Fruit fly (Drosophila melanogaster): ENCODE results near the gene Atg4a.
A peak's percentile ranks its signal among the peaks of the same experiment; 100 is the strongest.

Gene Atg4a

DNA sequence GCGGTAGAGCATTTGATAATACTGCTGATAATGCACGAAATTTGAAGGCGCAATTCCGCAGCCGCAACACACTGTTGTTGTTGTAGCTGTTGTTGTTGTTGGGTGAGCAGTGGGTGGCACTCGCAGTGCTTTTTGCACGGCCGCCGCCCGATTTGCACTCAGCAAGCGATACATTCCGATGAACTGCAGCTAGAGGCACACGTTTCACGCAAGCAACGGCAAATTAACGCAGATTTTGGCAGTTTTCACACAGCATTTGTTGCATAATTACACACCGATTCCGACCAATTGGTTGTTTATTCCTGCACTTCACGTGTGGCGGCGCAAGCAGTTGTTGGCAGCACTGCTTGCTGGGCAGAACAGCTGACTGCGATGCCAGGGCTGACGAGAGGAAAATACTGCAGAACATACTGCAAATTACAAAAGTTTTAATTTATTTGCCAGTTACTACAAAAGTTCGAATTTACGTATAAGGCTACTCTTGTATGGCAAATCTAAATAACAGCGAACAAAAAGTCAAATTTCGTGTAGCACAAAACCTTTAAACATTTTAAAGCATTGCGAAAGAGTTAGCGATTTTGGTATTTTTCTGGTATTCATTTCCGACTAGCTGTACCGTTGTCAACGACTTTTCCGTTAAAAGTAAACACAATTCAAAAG lies 27.4 kb downstream of the Atg4a start, which contains the start of the genes PolrMT and CG14339 (continued):
- TF ChIP-seq CG16815 (GFP tag; optimal IDR thresholded peaks at IDR 0.05), result no peak
- TF ChIP-seq CG6791 (GFP tag; IDR thresholded peaks at IDR 0.05; ENCODE audit: partially characterized antibody), result no peak
- no peak for TF ChIP-seq CG17568 (GFP tag; optimal IDR thresholded peaks at IDR 0.05)
- peak; percentile 82 for TF ChIP-seq CHES-1-like (GFP tag; optimal IDR thresholded peaks at IDR 0.05)
- no peak for TF ChIP-seq Deaf1 (tag; optimal IDR thresholded peaks at IDR 0.05)
- no peak for TF ChIP-seq CG10209 (GFP tag; optimal IDR thresholded peaks at IDR 0.05)
- peak; percentile 25 for TF ChIP-seq CG9817 (tag; optimal IDR thresholded peaks at IDR 0.05)
- TF ChIP-seq CG3065 (GFP tag; optimal IDR thresholded peaks at IDR 0.05), result no peak
- no peak for TF ChIP-seq cg (GFP tag; optimal IDR thresholded peaks at IDR 0.05)
- peak; percentile 69 for TF ChIP-seq Ets97D (GFP tag; optimal IDR thresholded peaks at IDR 0.05)
- TF ChIP-seq Myb (GFP tag; optimal IDR thresholded peaks at IDR 0.05), result peak; percentile 98
- no peak for TF ChIP-seq Taf1 (GFP tag; IDR thresholded peaks at IDR 0.05)
- peak; percentile 73 for TF ChIP-seq HmgD (GFP tag; optimal IDR thresholded peaks at IDR 0.05)
- no peak for TF ChIP-seq al (GFP tag; IDR thresholded peaks at IDR 0.05)
- TF ChIP-seq fru (optimal IDR thresholded peaks at IDR 0.05), result no peak
- TF ChIP-seq amos (GFP tag; IDR thresholded peaks at IDR 0.05; ENCODE audit: partially characterized antibody), result peak; percentile 35; the same call in 1 of the 2 replicates
- TF ChIP-seq CG6683 (GFP tag; optimal IDR thresholded peaks at IDR 0.05), result no peak
- TF ChIP-seq CG13775 (GFP tag; optimal IDR thresholded peaks at IDR 0.05), result peak; percentile 34
- peak; percentile 78 for TF ChIP-seq HmgZ (tag; optimal IDR thresholded peaks at IDR 0.05)
- peak; percentile 87 for TF ChIP-seq CG10462 (GFP tag; optimal IDR thresholded peaks at IDR 0.05)
- no peak for TF ChIP-seq CG12744 (GFP tag; optimal IDR thresholded peaks at IDR 0.05)
- TF ChIP-seq shn (GFP tag; optimal IDR thresholded peaks at IDR 0.05), result peak; percentile 25
- TF ChIP-seq Optix (GFP tag; IDR thresholded peaks at IDR 0.05), result 0 out of 3 replicates have a peak, but pooled peaks have one; percentile 41
- 0 out of 2 replicates have a peak, but pooled peaks have one; percentile 23 for TF ChIP-seq Drgx (GFP tag; IDR thresholded peaks at IDR 0.05)

DNA sequence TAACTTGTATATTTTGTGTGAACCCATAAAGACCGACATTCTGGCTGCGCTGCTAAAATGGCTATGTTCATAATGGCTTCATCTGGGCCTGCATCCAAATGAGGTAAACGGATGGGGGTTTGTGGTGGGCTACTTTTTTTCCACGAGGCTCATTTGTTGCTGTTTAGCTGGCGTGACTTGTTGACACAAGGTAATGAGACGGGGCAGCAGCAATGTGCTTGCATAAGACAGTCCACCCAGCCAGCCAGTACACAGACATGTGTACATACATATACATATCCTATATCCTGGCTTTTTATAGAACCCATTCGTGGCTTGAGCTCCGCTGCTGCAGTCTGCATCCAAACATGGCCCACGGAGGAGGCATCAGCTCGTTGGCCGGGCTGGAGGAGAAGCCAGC lies 31.9 kb downstream of the Atg4a start, which contains the start of gene CG14340:
CG14340 (plus strand) TSS at position 301 of the 400 bp plus-strand sequence.
- TF ChIP-seq ftz-f1 (GFP tag; optimal IDR thresholded peaks at IDR 0.05), result no peak
- no peak for TF ChIP-seq ham (GFP tag; IDR thresholded peaks at IDR 0.05)
- TF ChIP-seq jing (GFP tag; optimal IDR thresholded peaks at IDR 0.05), result no peak
- TF ChIP-seq Fer3 (tag; optimal IDR thresholded peaks at IDR 0.05), result no peak
- no peak for TF ChIP-seq CG10543 (GFP tag; optimal IDR thresholded peaks at IDR 0.05)
- no peak for TF ChIP-seq dmrt99B (tag; optimal IDR thresholded peaks at IDR 0.05)
- TF ChIP-seq CG18476 (GFP tag; optimal IDR thresholded peaks at IDR 0.05), result no peak
- no peak for TF ChIP-seq CG4360 (GFP tag; IDR thresholded peaks at IDR 0.05)
- no peak for TF ChIP-seq seq (GFP tag; IDR thresholded peaks at IDR 0.05)
- TF ChIP-seq HLH4C (GFP tag; IDR thresholded peaks at IDR 0.05; ENCODE audit: partially characterized antibody), result no peak
- TF ChIP-seq CG7357 (GFP tag; IDR thresholded peaks at IDR 0.05), result no peak
- no peak for TF ChIP-seq NK7.1 (GFP tag; optimal IDR thresholded peaks at IDR 0.05)

dm6 chr2L:1114230-1114629 lies 33.5 kb downstream of the Atg4a start:
- TF ChIP-seq hth (optimal IDR thresholded peaks at IDR 0.05) (no peak), exex (tag; optimal IDR thresholded peaks at IDR 0.05) (peak; percentile 36), CG13894 (tag; optimal IDR thresholded peaks at IDR 0.05) (peak; percentile 50), cwo (GFP tag; optimal IDR thresholded peaks at IDR 0.05) (peak; percentile 40), lab (GFP tag; optimal IDR thresholded peaks at IDR 0.05) (peak; percentile 32), CG34376 (GFP tag; optimal IDR thresholded peaks at IDR 0.05) (peak; percentile 13), chn (GFP tag; optimal IDR thresholded peaks at IDR 0.05) (no peak), insv (GFP tag; optimal IDR thresholded peaks at IDR 0.05) (no peak), CG4617 (GFP tag; optimal IDR thresholded peaks at IDR 0.05; ENCODE audit: borderline replicate concordance) (no peak), Dbx (GFP tag; IDR thresholded peaks at IDR 0.05) (peak; percentile 51; the same call in 2 of the 3 replicates), sug (tag; optimal IDR thresholded peaks at IDR 0.05) (peak; percentile 58), sd (tag; optimal IDR thresholded peaks at IDR 0.05) (peak; percentile 26), rib (GFP tag; IDR thresholded peaks at IDR 0.05) (0 out of 2 replicates have a peak, but pooled peaks have one; percentile 11), CG32532 (GFP tag; IDR thresholded peaks at IDR 0.05) (peak; percentile 49)

Measured in whole organism, embryonic.